Worm (Caenorhabditis elegans) whole organism, midembryonic: ENCODE results near the gene grl-18.

ENCODE experiments used
- T22C8.4 ChIP-seq: fragments of 200-800 bp; sonication (Bioruptor generic); IDR thresholded peaks from 2 replicates; pipeline ENCODE4 v1.3.6; 2022; ENCODE audit warnings: missing genetic modification characterization, missing compliant biosample characterization
- cog-1 ChIP-seq: sonication (generic microtip); optimal IDR thresholded peaks from 2 replicates; lab custom pipeline; 2016; ENCODE audit warnings: missing genetic modification characterization, missing compliant biosample characterization
- flt-1 ChIP-seq: fragments of 200-800 bp; sonication (Bioruptor generic); IDR thresholded peaks from 2 replicates; pipeline ENCODE4 v1.3.6; 2022; ENCODE audit warnings: missing genetic modification characterization, missing compliant biosample characterization
- klf-2 ChIP-seq: fragments of 200-800 bp; sonication (Bioruptor generic); conservative IDR thresholded peaks from 2 replicates; pipeline ENCODE4 v1.3.6; 2022; ENCODE audit warnings: missing genetic modification reagents, missing genetic modification characterization, missing compliant biosample characterization
- med-1 ChIP-seq: sonication (generic microtip); optimal IDR thresholded peaks from 2 replicates; lab custom pipeline; 2017; ENCODE audit warnings: missing genetic modification characterization, mild to moderate bottlenecking, missing compliant biosample characterization, antibody characterized with exemption, missing genetic modification reagents; ENCODE audit not compliant: insufficient read depth
- ref-1 ChIP-seq: fragments of 200-800 bp; sonication (Bioruptor generic); conservative IDR thresholded peaks from 2 replicates; pipeline ENCODE4 v1.3.6; 2022; ENCODE audit warnings: missing genetic modification reagents, missing genetic modification characterization, missing compliant biosample characterization
- tab-1 ChIP-seq: fragments of 200-800 bp; sonication (Bioruptor generic); IDR thresholded peaks from 2 replicates; pipeline ENCODE4 v1.3.6; 2022; ENCODE audit warnings: missing genetic modification characterization, missing compliant biosample characterization
- ztf-23 ChIP-seq: fragments of 200-800 bp; sonication (Bioruptor generic); IDR thresholded peaks from 2 replicates; pipeline ENCODE4 v1.3.6; 2022; ENCODE audit warnings: missing genetic modification reagents, missing genetic modification characterization, missing compliant biosample characterization
- ztf-29 ChIP-seq: fragments of 200-800 bp; sonication (Bioruptor generic); IDR thresholded peaks from 2 replicates; pipeline ENCODE4 v1.3.6; 2022; ENCODE audit warnings: missing genetic modification reagents, missing genetic modification characterization, missing compliant biosample characterization

DNA sequence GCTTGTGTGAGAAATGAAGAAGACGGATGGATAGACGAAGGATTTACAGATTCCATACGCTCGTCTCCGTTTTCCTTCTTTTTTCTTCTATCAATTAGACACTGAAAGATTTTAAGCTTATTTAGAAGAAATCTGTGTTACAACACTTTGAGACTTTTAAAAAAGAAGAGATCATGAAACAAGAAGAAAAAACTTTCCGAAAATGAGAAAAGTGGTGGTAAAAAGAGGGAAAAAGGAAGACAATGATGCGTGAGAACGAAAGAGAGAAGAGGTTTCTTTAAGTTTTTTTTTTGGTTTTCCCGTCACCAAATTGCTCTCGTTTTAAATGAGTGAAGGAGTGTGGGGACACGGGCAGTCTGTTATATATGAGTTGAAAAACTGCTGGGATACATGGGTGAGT lies 35.1 kb downstream of the grl-18 start, which contains the start of gene glc-3:
- no peak for TF ChIP-seq cog-1
- no peak for TF ChIP-seq ztf-23 (GFP tag; lab: Robert Waterston, UW)
- TF ChIP-seq ztf-29: no peak
- TF ChIP-seq ref-1: no peak
- no peak for TF ChIP-seq T22C8.4 (GFP tag; lab: Robert Waterston, UW)
- TF ChIP-seq med-1 (GFP tag; lab: Kevin White, UChicago): no peak
- no peak for TF ChIP-seq flt-1 (GFP tag; lab: Robert Waterston, UW)
- TF ChIP-seq tab-1 (GFP tag; lab: Robert Waterston, UW): no peak
- no peak for TF ChIP-seq klf-2 (GFP tag; lab: Robert Waterston, UW)
